Fruit fly (Drosophila melanogaster): ENCODE data around the gene mRpL23.

The mRpL23 gene

DNA sequence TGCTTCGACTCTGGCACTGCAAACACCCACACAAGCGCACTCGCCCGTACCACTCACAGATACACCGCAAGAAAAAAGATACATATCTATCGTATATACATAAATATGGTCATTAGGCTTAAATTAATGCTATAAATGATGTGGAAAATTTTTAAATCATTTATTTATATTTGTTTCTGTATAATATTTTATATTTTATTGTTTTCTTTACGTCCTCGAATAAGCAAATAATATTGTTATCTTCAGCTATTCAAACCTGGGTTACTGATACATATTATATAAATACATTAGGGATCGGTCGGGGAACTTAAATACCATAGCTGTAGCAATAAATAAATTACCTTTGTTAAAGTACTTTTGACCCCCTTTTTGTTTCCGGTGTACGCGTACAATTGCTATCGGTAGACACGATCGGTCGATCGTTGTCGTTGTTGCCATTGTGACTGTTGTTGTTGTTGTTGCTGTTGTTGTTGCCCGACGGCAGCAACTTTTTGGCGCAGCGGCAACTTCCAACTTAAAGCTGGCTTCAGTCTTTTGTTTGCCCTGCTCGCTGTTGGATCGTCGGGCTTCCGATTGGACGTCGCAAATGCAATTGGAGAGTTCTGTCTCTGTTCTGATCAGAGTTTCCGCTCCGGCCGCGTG is 44.0 kb upstream of the mRpL23 start (continued):
- TF ChIP-seq ftz-f1 (GFP tag; optimal IDR thresholded peaks at IDR 0.05) (no peak), MTF-1 (GFP tag; optimal IDR thresholded peaks at IDR 0.05; ENCODE audit: borderline replicate concordance) (no peak), cwo (GFP tag; optimal IDR thresholded peaks at IDR 0.05) (peak; percentile 75), Hr3 (GFP tag; optimal IDR thresholded peaks at IDR 0.05) (peak; percentile 75), peb (GFP tag; IDR thresholded peaks at IDR 0.05) (peak; percentile 8; the same call in 1 of the 2 replicates), bcd (GFP tag; optimal IDR thresholded peaks at IDR 0.05) (peak; percentile 75), Lhr (GFP tag; optimal IDR thresholded peaks at IDR 0.05) (no peak), H15 (GFP tag; IDR thresholded peaks at IDR 0.05) (no peak), CG7839 (tag; optimal IDR thresholded peaks at IDR 0.05) (peak; percentile 87), ERR (GFP tag; optimal IDR thresholded peaks at IDR 0.05) (no peak), fd3F (GFP tag; optimal IDR thresholded peaks at IDR 0.05) (peak; percentile 54), gem (tag; optimal IDR thresholded peaks at IDR 0.05) (peak; percentile 88), odd (GFP tag; optimal IDR thresholded peaks at IDR 0.05) (peak; percentile 73), Oli (tag; optimal IDR thresholded peaks at IDR 0.05) (peak; percentile 88), insv (GFP tag; optimal IDR thresholded peaks at IDR 0.05) (peak in 1 of 2 experiments; percentile 77), CG3847 (GFP tag; IDR thresholded peaks at IDR 0.05) (peak; percentile 43; the same call in 1 of the 2 replicates), tup (GFP tag; optimal IDR thresholded peaks at IDR 0.05) (no peak), CG2875 (GFP tag; optimal IDR thresholded peaks at IDR 0.05) (peak; percentile 63), CG10959 (GFP tag; IDR thresholded peaks at IDR 0.05) (no peak), CG11085 (GFP tag; IDR thresholded peaks at IDR 0.05) (no peak), Ssrp (tag; optimal IDR thresholded peaks at IDR 0.05) (peak; percentile 77), sob (GFP tag; IDR thresholded peaks at IDR 0.05) (no peak), CG6254 (GFP tag; optimal IDR thresholded peaks at IDR 0.05) (peak; percentile 71), CG11723 (GFP tag; optimal IDR thresholded peaks at IDR 0.05) (peak; percentile 68), CG15601 (tag; optimal IDR thresholded peaks at IDR 0.05) (peak; percentile 67), CG14014 (GFP tag; IDR thresholded peaks at IDR 0.05) (0 out of 2 replicates have a peak, but pooled peaks have one; percentile 19), maf-S (GFP tag; optimal IDR thresholded peaks at IDR 0.05) (peak; percentile 28), Abd-B (GFP tag; optimal IDR thresholded peaks at IDR 0.05) (peak; percentile 68), Drgx (GFP tag; IDR thresholded peaks at IDR 0.05) (peak; percentile 86), chm (GFP tag; IDR thresholded peaks at IDR 0.05) (no peak), gro (GFP tag; optimal IDR thresholded peaks at IDR 0.05) (no peak), zf30C (GFP tag; optimal IDR thresholded peaks at IDR 0.05) (peak; percentile 21), CG12155 (GFP tag; optimal IDR thresholded peaks at IDR 0.05) (peak; percentile 39), sug (tag; optimal IDR thresholded peaks at IDR 0.05) (peak; percentile 68), Adf1 (GFP tag; IDR thresholded peaks at IDR 0.05) (no peak), CG7928 (GFP tag; optimal IDR thresholded peaks at IDR 0.05) (no peak), Pdp1 (GFP tag; optimal IDR thresholded peaks at IDR 0.05) (peak; percentile 32 to 49), HHEX (GFP tag; optimal IDR thresholded peaks at IDR 0.05) (peak; percentile 77), CG8281 (tag; optimal IDR thresholded peaks at IDR 0.05) (peak; percentile 54), shn (GFP tag; optimal IDR thresholded peaks at IDR 0.05) (no peak), CkIIα-i1 (GFP tag; IDR thresholded peaks at IDR 0.05) (no peak), CG12659 (GFP tag; optimal IDR thresholded peaks at IDR 0.05) (peak; percentile 79), knrl (GFP tag; IDR thresholded peaks at IDR 0.05; ENCODE audit: partially characterized antibody) (no peak), Hand (GFP tag; optimal IDR thresholded peaks at IDR 0.05) (peak; percentile 49), Dad (GFP tag; optimal IDR thresholded peaks at IDR 0.05) (no peak), CG32532 (GFP tag; IDR thresholded peaks at IDR 0.05) (peak; percentile 40; the same call in 1 of the 2 replicates), unpg (GFP tag; optimal IDR thresholded peaks at IDR 0.05) (peak; percentile 62), CG3407 (GFP tag; optimal IDR thresholded peaks at IDR 0.05) (peak; percentile 56), fd96Cb (tag; optimal IDR thresholded peaks at IDR 0.05) (peak; percentile 74)

Data from whole organism, embryonic.